Worm (Caenorhabditis elegans) whole organism, L4 larva: ENCODE measurements around the gene swan-1.

Experiments
- F37D6.2 ChIP-seq: sonication (generic microtip); optimal IDR thresholded peaks from 2 replicates; lab custom pipeline; 2016; ENCODE audit warnings: mild to moderate bottlenecking, missing genetic modification characterization, missing compliant biosample characterization
- F49E8.2 ChIP-seq: sonication (generic microtip); optimal IDR thresholded peaks from 2 replicates; lab custom pipeline; 2016; ENCODE audit warnings: missing compliant biosample characterization, mild to moderate bottlenecking, missing genetic modification characterization, borderline replicate concordance
- R02D3.7 ChIP-seq: fragments of 150-350 bp; sonication (generic microtip); optimal IDR thresholded peaks from 3 replicates; lab custom pipeline; 2014; ENCODE audit warnings: missing biosample characterization, missing genetic modification characterization
- Y48G9A.11 ChIP-seq: fragments of 200-800 bp; sonication (Bioruptor generic); IDR thresholded peaks from 2 replicates; pipeline ENCODE4 v1.3.6; 2022; ENCODE audit warnings: missing genetic modification reagents, missing genetic modification characterization, missing compliant biosample characterization
- Y75B8A.6 ChIP-seq: fragments of 200-800 bp; sonication (Bioruptor generic); IDR thresholded peaks from 2 replicates; pipeline ENCODE4 v1.3.6; 2022; ENCODE audit warnings: missing genetic modification reagents, missing genetic modification characterization, missing compliant biosample characterization
- aha-1 ChIP-seq: fragments of 150-350 bp; peaks from one replicate; lab custom pipeline; 2014; ENCODE audit warnings: missing biosample characterization, missing genetic modification characterization
- aly-2 ChIP-seq: sonication (generic microtip); optimal IDR thresholded peaks from 2 replicates; lab custom pipeline; 2018; ENCODE audit warnings: missing biosample characterization, missing genetic modification characterization
- ceh-20 ChIP-seq: fragments of 200-800 bp; sonication (Bioruptor generic); IDR thresholded peaks from 2 replicates; pipeline ENCODE4 v1.3.6; 2022; ENCODE audit warnings: missing genetic modification reagents, missing genetic modification characterization, missing compliant biosample characterization
- ceh-44 ChIP-seq: fragments of 200-800 bp; sonication (Bioruptor generic); IDR thresholded peaks from 2 replicates; pipeline ENCODE4 v1.3.6; 2022; ENCODE audit warnings: missing genetic modification reagents, missing genetic modification characterization, missing compliant biosample characterization
- ceh-82 ChIP-seq: sonication (generic microtip); optimal IDR thresholded peaks from 2 replicates; lab custom pipeline; 2017; ENCODE audit warnings: missing biosample characterization, missing genetic modification characterization
- ctbp-1 ChIP-seq: fragments of 200-800 bp; sonication (Bioruptor generic); IDR thresholded peaks from 2 replicates; pipeline ENCODE4 v1.3.6; 2022; ENCODE audit warnings: missing genetic modification reagents, missing genetic modification characterization, missing compliant biosample characterization
- daf-16 ChIP-seq, 3 experiments: sonication (generic microtip); optimal IDR thresholded peaks; 2 replicates each; lab custom pipeline; 2016 to 2017; ENCODE audit warnings: missing genetic modification characterization in 3 of 3, missing genetic modification reagents in 3 of 3, mild to moderate bottlenecking in 2 of 3, missing compliant biosample characterization in 2 of 3, missing biosample characterization in 1 of 3, moderate library complexity in 1 of 3
- daf-8 ChIP-seq: fragments of 200-800 bp; sonication (Bioruptor generic); IDR thresholded peaks from 2 replicates; pipeline ENCODE4 v1.3.6; 2022; ENCODE audit warnings: missing genetic modification characterization, missing compliant biosample characterization
- dmd-6 ChIP-seq: fragments of 200-800 bp; sonication (Bioruptor generic); IDR thresholded peaks from 2 replicates; pipeline ENCODE4 v1.3.6; 2022; ENCODE audit warnings: missing genetic modification reagents, missing genetic modification characterization, missing compliant biosample characterization
- dmd-8 ChIP-seq: fragments of 200-800 bp; sonication (Bioruptor generic); IDR thresholded peaks from 2 replicates; pipeline ENCODE4 v1.3.6; 2022; ENCODE audit warnings: missing genetic modification characterization, missing compliant biosample characterization
- dve-1 ChIP-seq: sonication (generic microtip); optimal IDR thresholded peaks from 2 replicates; lab custom pipeline; 2017; ENCODE audit warnings: antibody characterized with exemption, mild to moderate bottlenecking, missing genetic modification characterization, missing compliant biosample characterization; ENCODE audit not compliant: insufficient read depth
- fos-1 ChIP-seq: fragments of 150-350 bp; optimal IDR thresholded peaks from 2 replicates; lab custom pipeline; 2014; ENCODE audit warnings: missing biosample characterization, missing genetic modification characterization
- hif-1 ChIP-seq, 2 experiments: sonication (generic microtip); optimal IDR thresholded peaks; 2 replicates each; lab custom pipeline; 2016 to 2017; ENCODE audit warnings: missing compliant biosample characterization in 2 of 2, missing genetic modification characterization in 2 of 2, missing genetic modification reagents in 2 of 2, missing genotype in 2 of 2, mild to moderate bottlenecking in 1 of 2
- hlh-11 ChIP-seq: fragments of 200-800 bp; sonication (Bioruptor generic); optimal IDR thresholded peaks from 2 replicates; lab custom pipeline; 2018; ENCODE audit warnings: mild to moderate bottlenecking, missing genetic modification characterization, missing compliant biosample characterization
- hlh-30 ChIP-seq: sonication (generic microtip); optimal IDR thresholded peaks from 2 replicates; lab custom pipeline; 2017; ENCODE audit warnings: antibody characterized with exemption, mild to moderate bottlenecking, missing genetic modification characterization, missing compliant biosample characterization; ENCODE audit not compliant: insufficient read depth
- jun-1 ChIP-seq: fragments of 150-350 bp; optimal IDR thresholded peaks from 2 replicates; lab custom pipeline; 2014; ENCODE audit warnings: missing biosample characterization, missing genetic modification reagents, missing genetic modification characterization
- lim-7 ChIP-seq: fragments of 200-800 bp; sonication (Bioruptor generic); IDR thresholded peaks from 2 replicates; pipeline ENCODE4 v1.3.6; 2022; ENCODE audit warnings: missing genetic modification characterization, missing compliant biosample characterization
- lin-13 ChIP-seq: fragments of 150-350 bp; optimal IDR thresholded peaks from 2 replicates; lab custom pipeline; 2014; ENCODE audit warnings: missing biosample characterization, missing genetic modification reagents, missing genetic modification characterization
- lin-29 ChIP-seq: fragments of 200-800 bp; sonication (Bioruptor generic); IDR thresholded peaks from 2 replicates; pipeline ENCODE4 v1.3.6; 2022; ENCODE audit warnings: missing genetic modification reagents, missing genetic modification characterization, missing compliant biosample characterization
- lin-39 ChIP-seq: fragments of 150-350 bp; optimal IDR thresholded peaks from 2 replicates; lab custom pipeline; 2014; ENCODE audit warnings: missing biosample characterization, missing genetic modification reagents, missing genetic modification characterization
- lsy-2 ChIP-seq, 2 experiments: fragments of 150-350 bp in 1 of 2; sonication (generic microtip) in 1 of 2; optimal IDR thresholded peaks; 2 replicates each; lab custom pipeline; 2014 to 2017; ENCODE audit warnings: missing biosample characterization in 2 of 2, missing genetic modification characterization in 2 of 2
- mdt-29 ChIP-seq: fragments of 200-800 bp; sonication (Bioruptor generic); IDR thresholded peaks from 2 replicates; pipeline ENCODE4 v1.3.6; 2022; ENCODE audit warnings: missing genetic modification reagents, missing genetic modification characterization, missing compliant biosample characterization
- mep-1 ChIP-seq: fragments of 150-350 bp; sonication (generic microtip); optimal IDR thresholded peaks from 3 replicates; lab custom pipeline; 2014; ENCODE audit warnings: missing biosample characterization, missing genetic modification characterization
- mxl-3 ChIP-seq: fragments of 200-800 bp; sonication (Bioruptor generic); optimal IDR thresholded peaks from 2 replicates; lab custom pipeline; 2018; ENCODE audit warnings: mild to moderate bottlenecking, missing genetic modification characterization, missing compliant biosample characterization
- nhr-10 ChIP-seq: fragments of 150-350 bp; optimal IDR thresholded peaks from 2 replicates; lab custom pipeline; 2014; ENCODE audit warnings: missing biosample characterization, missing genetic modification characterization
- nhr-237 ChIP-seq: sonication (generic microtip); optimal IDR thresholded peaks from 2 replicates; lab custom pipeline; 2017; ENCODE audit warnings: missing biosample characterization, missing genetic modification characterization
- nhr-28 ChIP-seq: fragments of 150-350 bp; optimal IDR thresholded peaks from 2 replicates; lab custom pipeline; 2014; ENCODE audit warnings: missing biosample characterization, missing genetic modification characterization
- nhr-42 ChIP-seq: fragments of 200-800 bp; sonication (Bioruptor generic); IDR thresholded peaks from 2 replicates; pipeline ENCODE4 v1.3.6; 2022; ENCODE audit warnings: missing genetic modification characterization, missing compliant biosample characterization
- pqm-1 ChIP-seq: sonication (generic microtip); optimal IDR thresholded peaks from 2 replicates; lab custom pipeline; 2017; ENCODE audit warnings: missing biosample characterization, missing genetic modification characterization
- rbr-2 ChIP-seq: sonication (generic microtip); optimal IDR thresholded peaks from 2 replicates; lab custom pipeline; 2016; ENCODE audit warnings: missing genotype, missing genetic modification characterization, missing compliant biosample characterization
- saeg-2 ChIP-seq: fragments of 200-800 bp; sonication (Bioruptor generic); IDR thresholded peaks from 2 replicates; pipeline ENCODE4 v1.3.6; 2022; ENCODE audit warnings: missing genetic modification reagents, missing genetic modification characterization, missing compliant biosample characterization
- skn-1 ChIP-seq: fragments of 150-350 bp; optimal IDR thresholded peaks from 2 replicates; lab custom pipeline; 2014; ENCODE audit warnings: missing biosample characterization, missing genetic modification characterization
- snpc-1.2 ChIP-seq: fragments of 200-800 bp; sonication (Bioruptor generic); IDR thresholded peaks from 2 replicates; pipeline ENCODE4 v1.3.6; 2022; ENCODE audit warnings: missing genetic modification reagents, missing genetic modification characterization, missing compliant biosample characterization
- snpc-4 ChIP-seq: fragments of 150-350 bp; optimal IDR thresholded peaks from 2 replicates; lab custom pipeline; 2014; ENCODE audit warnings: missing biosample characterization, missing genetic modification characterization
- spr-3 ChIP-seq: fragments of 200-800 bp; sonication (Bioruptor generic); optimal IDR thresholded peaks from 2 replicates; lab custom pipeline; 2018; ENCODE audit warnings: mild to moderate bottlenecking, missing genetic modification characterization, missing compliant biosample characterization
- tag-97 ChIP-seq: fragments of 200-800 bp; sonication (Bioruptor generic); IDR thresholded peaks from 2 replicates; pipeline ENCODE4 v1.3.6; 2022; ENCODE audit warnings: missing genetic modification characterization, missing compliant biosample characterization
- unc-39 ChIP-seq: sonication (generic microtip); optimal IDR thresholded peaks from 2 replicates; lab custom pipeline; 2017; ENCODE audit warnings: missing biosample characterization, missing genetic modification characterization
- unc-62 ChIP-seq, 3 experiments: fragments of 150-350 bp in 1 of 3; sonication (generic microtip); optimal IDR thresholded peaks in 2 of 3; peaks in 1 of 3; 1 replicate in 1 of 3; 2 replicates in 2 of 3; lab custom pipeline; 2014 to 2017; ENCODE audit warnings: missing biosample characterization in 3 of 3, missing genetic modification characterization in 3 of 3, missing genetic modification reagents in 3 of 3, missing genotype in 1 of 3
- zag-1 ChIP-seq: fragments of 150-350 bp; optimal IDR thresholded peaks from 2 replicates; lab custom pipeline; 2014; ENCODE audit warnings: missing biosample characterization, missing genetic modification characterization
- ztf-11 ChIP-seq: fragments of 150-350 bp; optimal IDR thresholded peaks from 2 replicates; lab custom pipeline; 2014; ENCODE audit warnings: missing biosample characterization, missing genetic modification characterization
- ztf-7 ChIP-seq: fragments of 150-350 bp; optimal IDR thresholded peaks from 2 replicates; lab custom pipeline; 2014; ENCODE audit warnings: missing biosample characterization, missing genetic modification characterization

swan-1 gene

ce11 chrV:13782190-13782589 lies 24.8 kb downstream of the swan-1 start, which contains the start of gene decr-1.1 (continued):
- TF ChIP-seq unc-39 (no peak), aha-1 (tag; lab: Kevin White, UChicago) (peak; percentile 95), aly-2 (tag; lab: Kevin White, UChicago) (no peak), pqm-1 (tag; lab: Kevin White, UChicago) (peak; percentile 12), nhr-10 (tag; lab: Kevin White, UChicago) (peak; percentile 19), hif-1 (tag; optimal IDR thresholded peaks at IDR 0.05; lab: Kevin White, UChicago) (no peak), hlh-30 (tag; lab: Kevin White, UChicago) (peak; percentile 23), mdt-29 (no peak), zag-1 (tag; lab: Kevin White, UChicago) (no peak), Y48G9A.11 (GFP tag; lab: Robert Waterston, UW) (no peak), lin-13 (GFP tag; lab: Kevin White, UChicago) (no peak), mxl-3 (GFP tag; lab: Kevin White, UChicago) (no peak), nhr-237 (tag; lab: Kevin White, UChicago) (no peak), saeg-2 (GFP tag; lab: Robert Waterston, UW) (no peak), ceh-82 (tag; lab: Kevin White, UChicago) (no peak), R02D3.7 (tag; lab: Kevin White, UChicago) (no peak), hlh-11 (tag; lab: Kevin White, UChicago) (peak; percentile 20), fos-1 (no peak), ctbp-1 (GFP tag; lab: Robert Waterston, UW) (no peak), nhr-28 (tag; lab: Kevin White, UChicago) (peak; percentile 95), F37D6.2 (no peak), dve-1 (tag; lab: Kevin White, UChicago) (peak; percentile 17), F49E8.2 (tag; lab: Kevin White, UChicago) (no peak), ztf-7 (tag; lab: Kevin White, UChicago) (no peak), lin-29 (no peak), rbr-2 (tag; lab: Kevin White, UChicago) (no peak), snpc-4 (tag; lab: Kevin White, UChicago) (no peak), lim-7 (GFP tag; lab: Robert Waterston, UW) (no peak), spr-3 (GFP tag; lab: Kevin White, UChicago) (no peak), daf-8 (GFP tag; lab: Robert Waterston, UW) (no peak)

DNA sequence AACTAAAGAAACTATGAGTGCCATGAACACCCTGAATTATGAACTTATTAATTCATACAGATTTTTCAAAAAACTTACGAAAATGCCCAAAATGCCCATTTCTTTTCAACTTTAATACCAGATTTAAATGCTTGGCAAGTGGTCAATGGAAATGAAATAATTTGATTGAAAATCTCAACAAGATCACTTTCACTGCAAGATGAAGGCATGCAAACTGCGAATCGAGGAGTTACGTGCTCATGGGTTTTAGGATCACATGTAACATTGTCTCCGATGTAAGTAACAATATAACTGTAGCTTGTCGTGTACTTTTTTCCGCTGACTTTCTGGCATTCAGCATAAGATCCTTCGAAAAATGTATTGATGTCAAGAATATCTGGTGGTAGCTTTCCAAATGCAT lies 26.1 kb downstream of the swan-1 start:
- TF ChIP-seq lim-7 (GFP tag; lab: Robert Waterston, UW): no peak
- no peak for TF ChIP-seq nhr-42 (GFP tag; lab: Robert Waterston, UW)
- peak in 1 of 2 experiments; percentile 97 for TF ChIP-seq unc-62 (GFP tag; optimal IDR thresholded peaks at IDR 0.05 in 1 of 2; lab: Kevin White, UChicago)
- no peak for TF ChIP-seq unc-62 (tag; optimal IDR thresholded peaks at IDR 0.05; lab: Kevin White, UChicago)
- no peak for TF ChIP-seq ceh-20 (GFP tag; lab: Robert Waterston, UW)
- TF ChIP-seq ztf-7 (tag; lab: Kevin White, UChicago): no peak
- TF ChIP-seq, all 104 proteins: peak for 1

ce11 chrV:13777857-13778256 lies 29.2 kb downstream of the swan-1 start, which contains the start of gene F53C11.9:
TSS of gene F53C11.9 (plus strand) at chrV:13778015.
- no peak for TF ChIP-seq lin-29
- TF ChIP-seq daf-16 (GFP tag; optimal IDR thresholded peaks at IDR 0.05; lab: Kevin White, UChicago): peak in 1 of 2 experiments; percentile 70
- TF ChIP-seq daf-16 (tag; optimal IDR thresholded peaks at IDR 0.05; lab: Kevin White, UChicago): no peak
- TF ChIP-seq unc-62 (GFP tag; optimal IDR thresholded peaks at IDR 0.05 in 1 of 2; lab: Kevin White, UChicago): peak in 1 of 2 experiments; percentile 85
- TF ChIP-seq unc-62 (tag; optimal IDR thresholded peaks at IDR 0.05; lab: Kevin White, UChicago): no peak
- TF ChIP-seq, all 104 proteins: peak for 2

DNA sequence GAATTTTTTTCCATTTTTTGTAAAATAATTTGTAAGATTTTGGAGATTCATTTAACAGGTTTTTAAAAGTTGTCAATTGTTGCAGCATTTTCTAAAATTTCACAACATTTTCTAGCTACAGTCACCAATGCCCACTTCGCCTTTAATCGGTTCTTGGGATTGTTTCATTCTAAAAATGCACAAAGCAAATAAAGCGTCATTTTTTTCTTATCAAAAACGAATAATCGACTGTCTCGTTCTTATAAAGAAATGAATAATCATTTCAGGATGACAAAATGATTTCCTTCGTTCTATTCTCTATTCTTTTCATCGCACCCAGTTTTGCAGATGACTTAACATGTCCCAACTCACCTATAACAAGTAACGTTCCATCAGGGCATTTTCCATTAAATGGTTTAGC lies 31.5 kb downstream of the swan-1 start, which contains the start of gene F53C11.1:
TSS of gene F53C11.1 (plus strand) at position 268 of the 400 bp plus-strand sequence.
- TF ChIP-seq hif-1 (tag; optimal IDR thresholded peaks at IDR 0.05; lab: Kevin White, UChicago): no peak
- TF ChIP-seq dmd-8 (GFP tag; lab: Robert Waterston, UW): no peak
- no peak for TF ChIP-seq ztf-11 (tag; lab: Kevin White, UChicago)
- no peak for TF ChIP-seq mdt-29
- peak; percentile 34; the same call in 1 of the 2 replicates for TF ChIP-seq dmd-6 (GFP tag; lab: Robert Waterston, UW)
- TF ChIP-seq Y75B8A.6 (GFP tag; lab: Robert Waterston, UW): no peak
- TF ChIP-seq lin-39 (tag; lab: Kevin White, UChicago): no peak
- no peak for TF ChIP-seq skn-1 (tag; lab: Kevin White, UChicago)
- TF ChIP-seq jun-1 (tag; lab: Kevin White, UChicago): no peak
- TF ChIP-seq snpc-1.2: no peak
- no peak for TF ChIP-seq tag-97
- no peak for TF ChIP-seq mep-1 (tag; lab: Kevin White, UChicago)
- no peak for TF ChIP-seq ztf-7 (tag; lab: Kevin White, UChicago)
- no peak for TF ChIP-seq ceh-44
- peak; percentile 19 for TF ChIP-seq nhr-28 (tag; lab: Kevin White, UChicago)
- peak; percentile 77 for TF ChIP-seq aha-1 (tag; lab: Kevin White, UChicago)
- TF ChIP-seq lsy-2 (tag; optimal IDR thresholded peaks at IDR 0.05; lab: Kevin White, UChicago): no peak
